Fruit fly (Drosophila melanogaster): Measurements from ENCODE around the gene CG10651.

DNA sequence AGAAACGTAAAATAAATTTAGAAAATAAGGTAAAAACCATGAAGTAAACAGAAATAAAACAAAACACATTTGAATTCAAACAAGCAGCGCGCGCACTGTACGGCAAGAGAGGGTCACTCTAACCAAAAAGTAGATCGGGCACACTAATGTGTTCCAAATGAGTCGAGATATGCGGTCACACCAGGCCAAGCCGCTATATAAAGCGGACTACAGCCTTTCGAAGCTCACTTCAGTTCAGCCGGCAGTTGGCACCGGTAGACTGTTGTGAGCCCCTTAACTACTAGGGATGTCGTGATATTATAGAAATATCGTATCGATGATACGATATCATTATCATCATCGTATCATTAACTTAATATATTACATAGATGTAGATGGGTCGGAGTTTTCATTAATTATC, 30.2 kb downstream of the CG10651 start:
- TF ChIP-seq psq (optimal IDR thresholded peaks at IDR 0.05) = no peak
- TF ChIP-seq EcR (GFP tag; optimal IDR thresholded peaks at IDR 0.05) = no peak
- no peak for TF ChIP-seq usp (GFP tag; optimal IDR thresholded peaks at IDR 0.05)

Data from whole organism.